Fruit fly (Drosophila melanogaster) whole organism, embryonic: ENCODE measurements around the gene Ifrd1.

Experiments used
- CG10274 ChIP-seq: fragments of 200-800 bp; sonication (Bioruptor generic); optimal IDR thresholded peaks from 3 replicates; lab custom pipeline; 2017; ENCODE audit warnings: missing biosample characterization, mild to moderate bottlenecking, missing genetic modification characterization
- CG10321 ChIP-seq: fragments of 200-800 bp; sonication (Bioruptor generic); IDR thresholded peaks from 2 replicates; pipeline ENCODE4 v1.3.6; 2022; ENCODE audit warnings: missing biosample characterization, missing genetic modification characterization
- CG11247 ChIP-seq: fragments of 200-800 bp; sonication (Bioruptor generic); IDR thresholded peaks from 2 replicates; pipeline ENCODE4 v1.3.6; 2022; ENCODE audit warnings: missing biosample characterization, missing genetic modification characterization
- CG11696 ChIP-seq: fragments of 200-800 bp; sonication (Bioruptor generic); IDR thresholded peaks from 2 replicates; pipeline ENCODE4 v1.3.6; 2022; ENCODE audit warnings: missing biosample characterization, missing genetic modification characterization
- CG12659 ChIP-seq: fragments of 200-800 bp; sonication (Bioruptor generic); optimal IDR thresholded peaks from 3 replicates; lab custom pipeline; 2017; ENCODE audit warnings: mild to moderate bottlenecking, missing biosample characterization, missing genetic modification reagents, missing genetic modification characterization
- CG13624 ChIP-seq: fragments of 200-800 bp; sonication (Bioruptor generic); optimal IDR thresholded peaks from 2 replicates; lab custom pipeline; 2016; ENCODE audit warnings: missing biosample characterization, missing genetic modification characterization
- CG13775 ChIP-seq: fragments of 200-800 bp; sonication (Bioruptor generic); optimal IDR thresholded peaks from 3 replicates; lab custom pipeline; 2017; ENCODE audit warnings: missing biosample characterization, mild to moderate bottlenecking, missing genetic modification characterization
- CG14014 ChIP-seq: fragments of 200-800 bp; sonication (Bioruptor generic); IDR thresholded peaks from 2 replicates; pipeline ENCODE4 v1.3.6; 2022; ENCODE audit warnings: missing biosample characterization, missing genetic modification characterization
- CG14667 ChIP-seq: fragments of 200-800 bp; sonication (Bioruptor generic); IDR thresholded peaks from 2 replicates; pipeline ENCODE4 v1.3.6; 2022; ENCODE audit warnings: missing biosample characterization, missing genetic modification characterization
- CG1529 ChIP-seq: fragments of 200-800 bp; sonication (Bioruptor generic); optimal IDR thresholded peaks from 3 replicates; lab custom pipeline; 2018; ENCODE audit warnings: missing biosample characterization, missing genetic modification characterization
- CG17385 ChIP-seq: fragments of 200-800 bp; sonication (Bioruptor generic); optimal IDR thresholded peaks from 3 replicates; lab custom pipeline; 2018; ENCODE audit warnings: missing biosample characterization, mild to moderate bottlenecking, missing genetic modification characterization
- CG18262 ChIP-seq: fragments of 200-800 bp; optimal IDR thresholded peaks from 3 replicates; lab custom pipeline; 2019; ENCODE audit warnings: missing biosample characterization, mild to moderate bottlenecking, missing genetic modification characterization, moderate library complexity
- CG18599 ChIP-seq: fragments of 200-800 bp; sonication (Bioruptor generic); optimal IDR thresholded peaks from 3 replicates; lab custom pipeline; 2017; ENCODE audit warnings: missing biosample characterization, missing genetic modification characterization, mild to moderate bottlenecking, moderate library complexity, missing genetic modification reagents
- CG2202 ChIP-seq: fragments of 200-800 bp; sonication (Bioruptor generic); optimal IDR thresholded peaks from 2 replicates; lab custom pipeline; 2018; ENCODE audit warnings: missing biosample characterization, mild to moderate bottlenecking, missing genetic modification characterization
- CG30431 ChIP-seq: fragments of 200-800 bp; sonication (Bioruptor generic); optimal IDR thresholded peaks from 2 replicates; lab custom pipeline; 2017; ENCODE audit warnings: missing biosample characterization, missing genetic modification characterization
- CG4360 ChIP-seq: fragments of 200-800 bp; sonication (Bioruptor generic); IDR thresholded peaks from 2 replicates; pipeline ENCODE4 v1.3.6; 2022; ENCODE audit warnings: missing biosample characterization, missing genetic modification characterization
- CG4820 ChIP-seq: fragments of 200-800 bp; sonication (Bioruptor generic); optimal IDR thresholded peaks from 3 replicates; lab custom pipeline; 2016; ENCODE audit warnings: missing biosample characterization, missing genetic modification characterization
- CG6689 ChIP-seq: fragments of 200-800 bp; sonication (Bioruptor generic); IDR thresholded peaks from 2 replicates; pipeline ENCODE4 v1.3.6; 2022; ENCODE audit warnings: missing biosample characterization, missing genetic modification characterization
- CG6854 ChIP-seq: fragments of 200-800 bp; sonication (Bioruptor generic); optimal IDR thresholded peaks from 3 replicates; lab custom pipeline; 2017; ENCODE audit warnings: missing biosample characterization, mild to moderate bottlenecking, missing genetic modification characterization
- CG7372 ChIP-seq: fragments of 200-800 bp; sonication (Bioruptor generic); IDR thresholded peaks from 2 replicates; pipeline ENCODE4 v1.3.6; 2022; ENCODE audit warnings: missing biosample characterization, missing genetic modification characterization
- CG8944 ChIP-seq: fragments of 200-800 bp; sonication (Bioruptor generic); optimal IDR thresholded peaks from 3 replicates; lab custom pipeline; 2016; ENCODE audit warnings: missing biosample characterization, missing genetic modification characterization
- CG9797 ChIP-seq: fragments of 200-800 bp; sonication (Bioruptor generic); optimal IDR thresholded peaks from 3 replicates; lab custom pipeline; 2018; ENCODE audit warnings: missing biosample characterization, mild to moderate bottlenecking, missing genetic modification characterization
- CHES-1-like ChIP-seq: fragments of 200-800 bp; sonication (Bioruptor generic); optimal IDR thresholded peaks from 2 replicates; lab custom pipeline; 2016; ENCODE audit warnings: missing biosample characterization, missing genetic modification characterization
- CoRest ChIP-seq: fragments of 200-800 bp; sonication (Bioruptor generic); optimal IDR thresholded peaks from 3 replicates; lab custom pipeline; 2018; ENCODE audit warnings: missing biosample characterization, mild to moderate bottlenecking, missing genetic modification characterization, moderate library complexity
- Doc3 ChIP-seq: fragments of 200-800 bp; sonication (Bioruptor generic); IDR thresholded peaks from 3 replicates; pipeline ENCODE4 v1.3.6; 2022; ENCODE audit warnings: missing biosample characterization, missing genetic modification characterization; ENCODE audit not compliant: partially characterized antibody
- HHEX ChIP-seq: fragments of 200-800 bp; sonication (Bioruptor generic); optimal IDR thresholded peaks from 3 replicates; lab custom pipeline; 2017; ENCODE audit warnings: missing biosample characterization, mild to moderate bottlenecking, missing genetic modification characterization, missing genetic modification reagents
- Hr3 ChIP-seq: fragments of 200-800 bp; sonication (Bioruptor generic); optimal IDR thresholded peaks from 3 replicates; lab custom pipeline; 2016; ENCODE audit warnings: missing biosample characterization, missing genetic modification characterization
- MBD-R2 ChIP-seq: fragments of 200-800 bp; sonication (Bioruptor generic); IDR thresholded peaks from 2 replicates; pipeline ENCODE4 v1.3.6; 2022; ENCODE audit warnings: missing biosample characterization, missing genetic modification characterization
- Mad ChIP-seq: fragments of 200-800 bp; sonication (Bioruptor generic); optimal IDR thresholded peaks from 2 replicates; lab custom pipeline; 2016; ENCODE audit warnings: missing biosample characterization, missing genetic modification characterization
- Nf-YC ChIP-seq: fragments of 200-800 bp; optimal IDR thresholded peaks from 3 replicates; lab custom pipeline; 2019; ENCODE audit warnings: missing biosample characterization, mild to moderate bottlenecking, missing genetic modification characterization, moderate library complexity
- Ravus ChIP-seq: fragments of 200-800 bp; sonication (Bioruptor generic); IDR thresholded peaks from 2 replicates; pipeline ENCODE4 v1.3.6; 2022; ENCODE audit warnings: missing biosample characterization, missing genetic modification characterization
- Sry-β ChIP-seq: fragments of 200-800 bp; sonication (Bioruptor generic); optimal IDR thresholded peaks from 2 replicates; lab custom pipeline; 2018; ENCODE audit warnings: missing biosample characterization, mild to moderate bottlenecking, missing genetic modification characterization, moderate library complexity
- Trl ChIP-seq, 3 experiments: fragments of >200 bp in 2 of 3; fragments of 200-800 bp in 1 of 3; sonication (Bioruptor generic) in 1 of 3; optimal IDR thresholded peaks; 2 replicates in 1 of 3; 3 replicates in 2 of 3; lab custom pipeline; 2016 to 2017; ENCODE audit warnings: missing biosample characterization in 1 of 3, missing genetic modification characterization in 1 of 3
- Xbp1 ChIP-seq: fragments of 200-800 bp; sonication (Bioruptor generic); optimal IDR thresholded peaks from 3 replicates; lab custom pipeline; 2016; ENCODE audit warnings: missing biosample characterization, mild to moderate bottlenecking, missing genetic modification characterization
- caup ChIP-seq: fragments of 200-800 bp; sonication (Bioruptor generic); optimal IDR thresholded peaks from 3 replicates; lab custom pipeline; 2017; ENCODE audit warnings: missing biosample characterization, mild to moderate bottlenecking, missing genetic modification characterization, moderate library complexity; ENCODE audit not compliant: severe bottlenecking
- chif ChIP-seq, 2 experiments: fragments of 200-800 bp; sonication (Bioruptor generic); optimal IDR thresholded peaks; 3 replicates each; lab custom pipeline; 2016; ENCODE audit warnings: missing biosample characterization in 2 of 2, missing genetic modification characterization in 2 of 2
- ci ChIP-seq: fragments of 200-800 bp; sonication (Bioruptor generic); IDR thresholded peaks from 3 replicates; pipeline ENCODE4 v1.3.6; 2022; ENCODE audit warnings: missing biosample characterization, missing genetic modification characterization
- crol ChIP-seq: fragments of 200-800 bp; sonication (Bioruptor generic); IDR thresholded peaks from 2 replicates; pipeline ENCODE4 v1.3.6; 2022; ENCODE audit warnings: missing biosample characterization, missing genetic modification characterization
- dmrt11E ChIP-seq: fragments of 200-800 bp; sonication (Bioruptor generic); optimal IDR thresholded peaks from 3 replicates; lab custom pipeline; 2018; ENCODE audit warnings: missing biosample characterization, mild to moderate bottlenecking, missing genetic modification characterization, moderate library complexity
- en ChIP-seq: fragments of 200-800 bp; sonication (Bioruptor generic); optimal IDR thresholded peaks from 2 replicates; lab custom pipeline; 2016; ENCODE audit warnings: missing biosample characterization, missing genetic modification characterization
- her ChIP-seq: fragments of 200-800 bp; sonication (Bioruptor generic); optimal IDR thresholded peaks from 2 replicates; lab custom pipeline; 2016; ENCODE audit warnings: missing biosample characterization, missing genetic modification characterization
- nom ChIP-seq: fragments of 200-800 bp; sonication (Bioruptor generic); optimal IDR thresholded peaks from 2 replicates; lab custom pipeline; 2017; ENCODE audit warnings: missing biosample characterization, missing genetic modification characterization, mild to moderate bottlenecking, moderate library complexity, missing genetic modification reagents
- peb ChIP-seq: fragments of 200-800 bp; sonication (Bioruptor generic); IDR thresholded peaks from 2 replicates; pipeline ENCODE4 v1.3.6; 2022; ENCODE audit warnings: missing biosample characterization, missing genetic modification characterization
- phol ChIP-seq: fragments of 200-800 bp; sonication (Bioruptor generic); optimal IDR thresholded peaks from 3 replicates; lab custom pipeline; 2018; ENCODE audit warnings: missing biosample characterization, mild to moderate bottlenecking, missing genetic modification characterization, moderate library complexity
- pnt ChIP-seq: fragments of 200-800 bp; sonication (Bioruptor generic); optimal IDR thresholded peaks from 3 replicates; lab custom pipeline; 2016; ENCODE audit warnings: missing biosample characterization, missing genetic modification characterization
- ro ChIP-seq: fragments of 200-800 bp; sonication (Bioruptor generic); IDR thresholded peaks from 2 replicates; pipeline ENCODE4 v1.3.6; 2022; ENCODE audit warnings: missing biosample characterization, missing genetic modification characterization
- slp2 ChIP-seq: fragments of 200-800 bp; sonication (Bioruptor generic); optimal IDR thresholded peaks from 2 replicates; lab custom pipeline; 2016; ENCODE audit warnings: missing biosample characterization, missing genetic modification characterization
- ttk ChIP-seq: fragments of 200-800 bp; sonication (Bioruptor generic); IDR thresholded peaks from 2 replicates; pipeline ENCODE4 v2.1.2; 2022; ENCODE audit warnings: missing biosample characterization, missing genetic modification characterization
- wdn ChIP-seq: fragments of 200-800 bp; sonication (Bioruptor generic); IDR thresholded peaks from 2 replicates; pipeline ENCODE4 v1.3.6; 2022; ENCODE audit warnings: missing biosample characterization, missing genetic modification characterization
- zfh2 ChIP-seq: fragments of 200-800 bp; sonication (Bioruptor generic); optimal IDR thresholded peaks from 2 replicates; lab custom pipeline; 2016; ENCODE audit warnings: missing biosample characterization, missing genetic modification characterization

Ifrd1 gene

dm6 chr2L:2878859-2879258 lies 4.6 kb upstream of the Ifrd1 start, which contains the start of gene RabGGTb (continued):
- TF ChIP-seq MBD-R2: peak; percentile 98
- TF ChIP-seq CG8944: peak; percentile 43
- peak; percentile 15; the same call in 1 of the 2 replicates for TF ChIP-seq CG4360
- TF ChIP-seq CoRest (tag; lab: Kevin White, UChicago): peak; percentile 48
- TF ChIP-seq ci (GFP tag; lab: Robert Waterston, UW): peak; percentile 89
- TF ChIP-seq CG14014 (GFP tag; lab: Robert Waterston, UW): peak; percentile 77
- TF ChIP-seq CG6854: peak; percentile 31
- peak; percentile 18 for TF ChIP-seq CG18262 (tag; lab: Kevin White, UChicago)
- TF ChIP-seq CG6689 (GFP tag; lab: Robert Waterston, UW): peak; percentile 45; the same call in 1 of the 2 replicates
- TF ChIP-seq HHEX (GFP tag; lab: Kevin White, UChicago): peak; percentile 41
- TF ChIP-seq CG10321 (GFP tag; lab: Robert Waterston, UW): peak; percentile 23; the same call in 1 of the 2 replicates
- TF ChIP-seq nom: peak; percentile 26
- peak; percentile 47; the same call in 2 of the 3 replicates for TF ChIP-seq Doc3 (GFP tag; lab: Robert Waterston, UW)
- peak; percentile 24 for TF ChIP-seq Mad (GFP tag; lab: Kevin White, UChicago)
- no peak for TF ChIP-seq CG30431 (GFP tag; lab: Kevin White, UChicago)
- TF ChIP-seq ro (GFP tag; lab: Robert Waterston, UW): no peak
- peak; percentile 24 for TF ChIP-seq phol
- TF ChIP-seq her (GFP tag; lab: Kevin White, UChicago): peak; percentile 24
- peak; percentile 67 for TF ChIP-seq CG18599
- TF ChIP-seq Hr3 (GFP tag; lab: Kevin White, UChicago): peak; percentile 33
- peak in 1 of 2 experiments; percentile 50 for TF ChIP-seq chif (GFP tag; optimal IDR thresholded peaks at IDR 0.05; lab: Kevin White, UChicago)
- TF ChIP-seq CG11247 (GFP tag; lab: Robert Waterston, UW): peak; percentile 73
- peak; percentile 37; the same call in 1 of the 2 replicates for TF ChIP-seq peb (GFP tag; lab: Robert Waterston, UW)
- TF ChIP-seq Trl (optimal IDR thresholded peaks at IDR 0.05; lab: Kevin White, UChicago): no peak
- TF ChIP-seq Trl (GFP tag; optimal IDR thresholded peaks at IDR 0.05; lab: Kevin White, UChicago): peak; percentile 35
- TF ChIP-seq CG17385 (GFP tag; lab: Kevin White, UChicago): peak; percentile 54
- TF ChIP-seq CG13775 (GFP tag; lab: Kevin White, UChicago): peak; percentile 29
- TF ChIP-seq en (GFP tag; lab: Kevin White, UChicago): peak; percentile 43
- TF ChIP-seq Ravus: peak; percentile 10
- peak; percentile 56 for TF ChIP-seq Xbp1 (GFP tag; lab: Kevin White, UChicago)
- TF ChIP-seq CG2202 (tag; lab: Kevin White, UChicago): peak; percentile 8
- TF ChIP-seq CG4820: peak; percentile 23
- 0 out of 2 replicates have a peak, but pooled peaks have one; percentile 28 for TF ChIP-seq crol (GFP tag; lab: Robert Waterston, UW)
- TF ChIP-seq dmrt11E: peak; percentile 14
- TF ChIP-seq CG1529 (GFP tag; lab: Kevin White, UChicago): peak; percentile 20
- peak; percentile 65 for TF ChIP-seq wdn (GFP tag; lab: Robert Waterston, UW)
- peak; percentile 61 for TF ChIP-seq zfh2 (GFP tag; lab: Kevin White, UChicago)
- no peak for TF ChIP-seq CG10274 (GFP tag; lab: Kevin White, UChicago)
- TF ChIP-seq Nf-YC (tag; lab: Kevin White, UChicago): peak; percentile 28
- peak; percentile 51 for TF ChIP-seq CG14667 (GFP tag; lab: Robert Waterston, UW)
- peak; percentile 29 for TF ChIP-seq slp2
- peak; percentile 62 for TF ChIP-seq CG7372 (GFP tag; lab: Robert Waterston, UW)
- peak; percentile 25 for TF ChIP-seq caup (GFP tag; lab: Kevin White, UChicago)
- TF ChIP-seq CG9797 (GFP tag; lab: Kevin White, UChicago): peak; percentile 29
- TF ChIP-seq pnt (GFP tag; lab: Kevin White, UChicago): peak; percentile 17
- no peak for TF ChIP-seq Sry-β (GFP tag; lab: Kevin White, UChicago)
- TF ChIP-seq ttk (GFP tag; lab: Robert Waterston, UW): peak; percentile 46
- peak; percentile 43; the same call in 1 of the 2 replicates for TF ChIP-seq CG11696
- TF ChIP-seq CHES-1-like (GFP tag; lab: Kevin White, UChicago): peak; percentile 50
- TF ChIP-seq CG13624 (GFP tag; lab: Kevin White, UChicago): peak; percentile 68
- TF ChIP-seq CG12659 (GFP tag; lab: Kevin White, UChicago): peak; percentile 46
